Fruit fly (Drosophila melanogaster): ENCODE measurements around the gene CG34180.

CG34180 gene

DNA sequence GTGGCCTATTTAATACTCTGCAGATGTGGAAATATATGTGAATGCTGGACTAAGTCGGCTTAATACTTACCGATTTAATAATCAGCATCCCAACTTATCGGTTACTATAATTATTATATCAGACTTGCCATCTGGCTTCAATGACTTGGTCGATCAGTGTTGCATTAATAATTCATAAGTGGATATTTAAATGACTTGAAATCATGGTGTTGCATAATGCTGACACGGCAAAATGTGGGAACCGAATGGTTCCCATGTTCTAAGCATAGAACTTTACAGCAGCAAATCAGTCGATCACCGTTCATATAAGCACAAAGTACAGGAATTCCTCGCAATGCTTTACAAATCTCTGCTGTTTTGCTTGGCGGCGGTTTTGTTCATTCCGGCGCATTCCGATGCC, at the start of gene CG34180:
TSS of gene CG34180 (plus strand) at position 301 of the 400 bp plus-strand sequence.
- TF ChIP-seq tai (GFP tag; optimal IDR thresholded peaks at IDR 0.05) (no peak), rgr (GFP tag; optimal IDR thresholded peaks at IDR 0.05) (no peak), pan (optimal IDR thresholded peaks at IDR 0.05) (no peak), foxo (GFP tag; optimal IDR thresholded peaks at IDR 0.05) (no peak), Abd-B (GFP tag; optimal IDR thresholded peaks at IDR 0.05) (no peak), woc (GFP tag; optimal IDR thresholded peaks at IDR 0.05) (no peak), OdsH (GFP tag; optimal IDR thresholded peaks at IDR 0.05) (no peak), Sp1 (GFP tag; optimal IDR thresholded peaks at IDR 0.05) (no peak), br (GFP tag; optimal IDR thresholded peaks at IDR 0.05) (no peak), Jra (GFP tag; optimal IDR thresholded peaks at IDR 0.05) (no peak), brk (GFP tag; optimal IDR thresholded peaks at IDR 0.05) (no peak), Dif (GFP tag; optimal IDR thresholded peaks at IDR 0.05; ENCODE audit: partially characterized antibody) (no peak), Dfd (GFP tag; optimal IDR thresholded peaks at IDR 0.05) (no peak), ey (GFP tag; optimal IDR thresholded peaks at IDR 0.05) (no peak)

DNA sequence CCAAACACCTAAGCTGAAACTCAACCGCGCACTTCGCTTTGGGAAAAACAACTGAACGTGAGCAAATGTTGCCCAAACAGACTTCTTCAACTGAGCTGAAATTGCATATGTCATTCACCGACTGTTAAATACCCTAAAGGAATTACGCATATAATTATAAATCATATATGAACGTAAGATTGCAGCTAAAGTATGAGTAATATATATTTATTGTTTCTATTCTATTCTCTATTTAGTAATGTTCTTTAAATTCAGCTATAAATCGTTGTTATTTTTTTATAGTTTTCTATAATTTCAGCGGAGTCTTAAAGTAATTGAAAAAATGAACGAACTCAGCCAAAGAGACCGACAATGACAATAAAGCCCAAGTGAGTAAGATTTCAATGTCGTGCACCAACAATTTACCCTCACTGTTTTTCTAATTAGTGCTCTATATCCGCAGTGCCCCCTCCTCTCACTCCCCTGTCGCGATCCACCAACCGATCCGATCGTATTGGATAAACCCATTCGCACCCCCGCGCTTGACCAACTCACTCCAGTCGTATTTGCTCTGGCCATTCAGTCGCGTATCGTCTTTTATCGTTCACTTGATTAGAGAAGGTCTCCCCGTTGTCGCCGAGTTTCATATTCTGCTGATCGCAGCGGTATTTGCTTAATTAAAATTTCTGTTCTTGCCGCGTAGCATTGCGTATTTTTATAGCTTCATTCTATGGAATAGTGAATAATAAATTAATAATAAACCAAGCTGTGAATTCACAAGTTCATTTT, 47.8 kb upstream of the CG34180 start, which contains the start of gene CG9098:
TSS of gene CG9098 (minus strand) at position 36 of the 768 bp plus-strand sequence.
- no peak for TF ChIP-seq h (GFP tag; optimal IDR thresholded peaks at IDR 0.05)
- TF ChIP-seq Myc (optimal IDR thresholded peaks at IDR 0.05) = no peak
- no peak for TF ChIP-seq dmrt93B (GFP tag; optimal IDR thresholded peaks at IDR 0.05)
- no peak for TF ChIP-seq sv (GFP tag; optimal IDR thresholded peaks at IDR 0.05)
- TF ChIP-seq Jra (GFP tag; optimal IDR thresholded peaks at IDR 0.05) = no peak
- no peak for TF ChIP-seq tai (GFP tag; optimal IDR thresholded peaks at IDR 0.05)

DNA sequence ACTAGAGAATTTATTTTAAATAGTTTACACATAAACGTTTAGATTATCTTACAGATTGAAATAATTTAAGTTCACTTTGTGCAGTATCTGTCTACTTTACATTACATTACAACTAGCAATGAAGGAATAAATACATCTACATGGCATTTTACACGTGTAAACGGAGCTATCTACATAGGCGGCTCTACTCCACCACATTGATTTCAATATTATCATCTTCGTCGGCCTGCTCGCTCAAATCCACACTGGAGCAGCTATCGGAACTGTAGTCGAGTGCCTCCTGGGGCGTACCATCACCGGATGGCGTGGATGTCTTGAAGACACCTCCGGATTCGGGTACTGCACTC, 47.3 kb upstream of the CG34180 start:
- TF ChIP-seq sage (GFP tag; optimal IDR thresholded peaks at IDR 0.05) = no peak
- TF ChIP-seq Jra (GFP tag; optimal IDR thresholded peaks at IDR 0.05) = no peak
- TF ChIP-seq dmrt93B (GFP tag; optimal IDR thresholded peaks at IDR 0.05) = no peak
- TF ChIP-seq Hr78 (GFP tag; optimal IDR thresholded peaks at IDR 0.05) = no peak
- TF ChIP-seq foxo (GFP tag; optimal IDR thresholded peaks at IDR 0.05) = no peak
- TF ChIP-seq jim (GFP tag; optimal IDR thresholded peaks at IDR 0.05) = no peak
- TF ChIP-seq Abd-B (GFP tag; optimal IDR thresholded peaks at IDR 0.05) = no peak
- no peak for TF ChIP-seq Dif (GFP tag; optimal IDR thresholded peaks at IDR 0.05; ENCODE audit: partially characterized antibody)
- no peak for TF ChIP-seq Rel (GFP tag; optimal IDR thresholded peaks at IDR 0.05)
- TF ChIP-seq Rel (tag; optimal IDR thresholded peaks at IDR 0.05) = no peak
- TF ChIP-seq CrebA (GFP tag; optimal IDR thresholded peaks at IDR 0.05; ENCODE audit: borderline replicate concordance) = no peak
- no peak for TF ChIP-seq Dfd (GFP tag; optimal IDR thresholded peaks at IDR 0.05)
- TF ChIP-seq sv (GFP tag; optimal IDR thresholded peaks at IDR 0.05) = no peak
- TF ChIP-seq GATAd (GFP tag; optimal IDR thresholded peaks at IDR 0.05) = no peak
- TF ChIP-seq usp (GFP tag; optimal IDR thresholded peaks at IDR 0.05) = no peak
- TF ChIP-seq fru (GFP tag; optimal IDR thresholded peaks at IDR 0.05) = no peak
- no peak for TF ChIP-seq psq (GFP tag; optimal IDR thresholded peaks at IDR 0.05)
- no peak for TF ChIP-seq rgr (GFP tag; optimal IDR thresholded peaks at IDR 0.05)
- TF ChIP-seq pan (optimal IDR thresholded peaks at IDR 0.05) = no peak
- TF ChIP-seq tai (GFP tag; optimal IDR thresholded peaks at IDR 0.05) = no peak

DNA sequence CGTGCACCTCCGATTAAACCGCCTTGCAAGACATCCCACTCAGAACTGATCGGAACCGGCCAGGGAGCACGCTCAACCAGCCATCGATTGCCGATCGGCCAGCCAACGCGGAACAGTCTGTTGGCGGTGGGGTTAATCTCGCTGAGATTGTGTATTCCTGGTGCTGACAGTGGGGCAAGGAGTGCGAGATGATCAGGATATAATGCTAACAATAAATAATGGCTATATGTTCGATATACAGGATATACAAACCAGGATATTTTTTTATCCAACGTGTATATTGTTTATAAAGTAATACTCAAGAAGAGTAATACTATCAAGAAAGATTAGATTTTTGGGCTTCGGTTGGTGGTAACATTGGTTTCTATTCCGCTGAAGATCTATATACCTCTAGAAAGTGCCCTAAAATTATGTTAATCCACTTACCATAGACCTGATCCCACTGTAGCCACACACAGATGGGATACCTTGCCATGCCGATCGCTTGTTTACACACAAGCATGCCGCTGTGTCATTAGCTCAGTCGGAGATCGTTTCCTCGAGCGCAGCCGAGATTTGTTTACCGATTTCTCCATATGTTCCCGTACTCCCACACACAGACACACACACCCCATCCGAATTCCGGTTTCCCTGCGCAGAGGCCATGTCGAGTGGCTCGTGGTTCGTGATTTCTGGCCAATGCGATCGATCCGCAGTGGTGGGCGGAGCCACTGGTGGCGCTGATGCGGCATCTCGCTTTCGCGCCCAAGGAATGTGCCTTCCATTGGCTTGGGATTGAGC, 40.8 kb upstream of the CG34180 start, which contains the start of gene H2.0:
TSS of gene H2.0 (minus strand) at position 51 of the 780 bp plus-strand sequence.
- TF ChIP-seq ey (GFP tag; optimal IDR thresholded peaks at IDR 0.05) = peak; percentile 47
- TF ChIP-seq rgr (GFP tag; optimal IDR thresholded peaks at IDR 0.05) = peak; percentile 36
- no peak for TF ChIP-seq dl (GFP tag; optimal IDR thresholded peaks at IDR 0.05; ENCODE audit: insufficient read depth in 1 of 2, partially characterized antibody in 2 of 2)
- TF ChIP-seq GATAd (GFP tag; optimal IDR thresholded peaks at IDR 0.05) = no peak
- TF ChIP-seq foxo (GFP tag; optimal IDR thresholded peaks at IDR 0.05) = no peak
- TF ChIP-seq Abd-B (GFP tag; optimal IDR thresholded peaks at IDR 0.05) = no peak
- TF ChIP-seq usp (GFP tag; optimal IDR thresholded peaks at IDR 0.05) = no peak
- no peak for TF ChIP-seq Vsx2 (GFP tag; optimal IDR thresholded peaks at IDR 0.05; ENCODE audit: partially characterized antibody)
- no peak for TF ChIP-seq Jra (GFP tag; optimal IDR thresholded peaks at IDR 0.05)
- peak; percentile 61 for TF ChIP-seq Sp1 (GFP tag; optimal IDR thresholded peaks at IDR 0.05)
- TF ChIP-seq jim (GFP tag; optimal IDR thresholded peaks at IDR 0.05) = no peak
- no peak for TF ChIP-seq Mio (GFP tag; optimal IDR thresholded peaks at IDR 0.05)
- peak; percentile 50 for TF ChIP-seq HLH106 (tag; optimal IDR thresholded peaks at IDR 0.05)
- TF ChIP-seq sage (GFP tag; optimal IDR thresholded peaks at IDR 0.05) = no peak
- no peak for TF ChIP-seq Myc (optimal IDR thresholded peaks at IDR 0.05)
- peak; percentile 52 for TF ChIP-seq br (GFP tag; optimal IDR thresholded peaks at IDR 0.05)
- peak; percentile 72 for TF ChIP-seq h (GFP tag; optimal IDR thresholded peaks at IDR 0.05)
- peak; percentile 52 for TF ChIP-seq fru (GFP tag; optimal IDR thresholded peaks at IDR 0.05)
- TF ChIP-seq pan (optimal IDR thresholded peaks at IDR 0.05) = no peak
- peak; percentile 26 for TF ChIP-seq dmrt93B (GFP tag; optimal IDR thresholded peaks at IDR 0.05)
- TF ChIP-seq CG9705 (GFP tag; optimal IDR thresholded peaks at IDR 0.05) = no peak
- peak; percentile 25 for TF ChIP-seq psq (GFP tag; optimal IDR thresholded peaks at IDR 0.05)
- TF ChIP-seq Dfd (GFP tag; optimal IDR thresholded peaks at IDR 0.05) = no peak
- no peak for TF ChIP-seq dsf (GFP tag; optimal IDR thresholded peaks at IDR 0.05; ENCODE audit: borderline replicate concordance)
- TF ChIP-seq CG32264 (GFP tag; optimal IDR thresholded peaks at IDR 0.05) = no peak
- TF ChIP-seq lola (GFP tag; optimal IDR thresholded peaks at IDR 0.05) = no peak
- TF ChIP-seq OdsH (GFP tag; optimal IDR thresholded peaks at IDR 0.05) = peak; percentile 56
- TF ChIP-seq Hr78 (GFP tag; optimal IDR thresholded peaks at IDR 0.05) = no peak
- peak; percentile 39 for TF ChIP-seq Dif (GFP tag; optimal IDR thresholded peaks at IDR 0.05; ENCODE audit: partially characterized antibody)
- no peak for TF ChIP-seq N (GFP tag; optimal IDR thresholded peaks at IDR 0.05)
- no peak for TF ChIP-seq brk (GFP tag; optimal IDR thresholded peaks at IDR 0.05)

Measured in whole organism, wandering third instar larva.